Worm (Caenorhabditis elegans) whole organism, L2 larva: ENCODE results near the gene C54F6.6.

Experiments
- R02D3.7 ChIP-seq: fragments of 150-350 bp; optimal IDR thresholded peaks from 2 replicates; lab custom pipeline; 2014; ENCODE audit warnings: missing biosample characterization, missing genetic modification characterization
- ceh-82 ChIP-seq: fragments of 150-350 bp; optimal IDR thresholded peaks from 2 replicates; lab custom pipeline; 2014; ENCODE audit warnings: missing biosample characterization, missing genetic modification characterization
- egl-27 ChIP-seq: sonication (generic microtip); optimal IDR thresholded peaks from 3 replicates; lab custom pipeline; 2017; ENCODE audit warnings: missing biosample characterization, missing genetic modification reagents, missing genetic modification characterization
- elt-1 ChIP-seq: fragments of 150-350 bp; optimal IDR thresholded peaks from 2 replicates; lab custom pipeline; 2014; ENCODE audit warnings: missing biosample characterization, missing genetic modification characterization
- fos-1 ChIP-seq: fragments of 150-350 bp; optimal IDR thresholded peaks from 2 replicates; lab custom pipeline; 2014; ENCODE audit warnings: missing biosample characterization, missing genetic modification characterization
- lin-13 ChIP-seq: fragments of 150-350 bp; optimal IDR thresholded peaks from 2 replicates; lab custom pipeline; 2014; ENCODE audit warnings: missing biosample characterization, missing genetic modification reagents, missing genetic modification characterization
- nhr-10 ChIP-seq: sonication (generic microtip); optimal IDR thresholded peaks from 2 replicates; lab custom pipeline; 2017; ENCODE audit warnings: missing biosample characterization, missing genetic modification characterization
- nhr-12 ChIP-seq: fragments of 150-350 bp; optimal IDR thresholded peaks from 2 replicates; lab custom pipeline; 2014; ENCODE audit warnings: missing biosample characterization, missing genetic modification characterization
- nhr-237 ChIP-seq: fragments of 150-350 bp; optimal IDR thresholded peaks from 2 replicates; lab custom pipeline; 2014; ENCODE audit warnings: missing biosample characterization, missing genetic modification characterization
- nhr-77 ChIP-seq: fragments of 150-350 bp; optimal IDR thresholded peaks from 2 replicates; lab custom pipeline; 2014; ENCODE audit warnings: missing biosample characterization, missing genetic modification characterization
- snpc-4 ChIP-seq: fragments of 150-350 bp; optimal IDR thresholded peaks from 2 replicates; lab custom pipeline; 2014; ENCODE audit warnings: missing biosample characterization, missing genetic modification characterization
- unc-55 ChIP-seq: fragments of 150-350 bp; sonication (generic microtip); optimal IDR thresholded peaks from 3 replicates; lab custom pipeline; 2014; ENCODE audit warnings: missing biosample characterization, missing genetic modification reagents, missing genetic modification characterization
- unc-62 ChIP-seq: fragments of 150-350 bp; optimal IDR thresholded peaks from 2 replicates; lab custom pipeline; 2014; ENCODE audit warnings: missing biosample characterization, missing genetic modification reagents, missing genetic modification characterization
- ztf-11 ChIP-seq: sonication (generic microtip); optimal IDR thresholded peaks from 2 replicates; lab custom pipeline; 2017; ENCODE audit warnings: missing biosample characterization, missing genetic modification characterization

- TF ChIP-seq fos-1 (tag; lab: Kevin White, UChicago) = no peak
- no peak for TF ChIP-seq unc-62 (GFP tag; lab: Kevin White, UChicago)
- no peak for TF ChIP-seq nhr-237 (tag; lab: Kevin White, UChicago)
- TF ChIP-seq nhr-10 (tag; lab: Kevin White, UChicago) = no peak
- TF ChIP-seq nhr-12 (tag; lab: Kevin White, UChicago) = no peak
- TF ChIP-seq elt-1 (tag; lab: Kevin White, UChicago) = no peak
- no peak for TF ChIP-seq R02D3.7 (tag; lab: Kevin White, UChicago)
- no peak for TF ChIP-seq ceh-82 (tag; lab: Kevin White, UChicago)
- TF ChIP-seq egl-27 (tag; lab: Kevin White, UChicago) = no peak
- TF ChIP-seq snpc-4 (tag; lab: Kevin White, UChicago) = no peak
- no peak for TF ChIP-seq ztf-11
- TF ChIP-seq lin-13 = no peak
- no peak for TF ChIP-seq unc-55 (GFP tag; lab: Kevin White, UChicago)
- no peak for TF ChIP-seq nhr-77 (tag; lab: Kevin White, UChicago)
Observed at ce11 chrV:7487518-7487917, 36.0 kb upstream of the C54F6.6 start, which contains the start of gene srbc-7.
